Worm (Caenorhabditis elegans): ENCODE data around the gene cup-14.

The cup-14 gene

DNA sequence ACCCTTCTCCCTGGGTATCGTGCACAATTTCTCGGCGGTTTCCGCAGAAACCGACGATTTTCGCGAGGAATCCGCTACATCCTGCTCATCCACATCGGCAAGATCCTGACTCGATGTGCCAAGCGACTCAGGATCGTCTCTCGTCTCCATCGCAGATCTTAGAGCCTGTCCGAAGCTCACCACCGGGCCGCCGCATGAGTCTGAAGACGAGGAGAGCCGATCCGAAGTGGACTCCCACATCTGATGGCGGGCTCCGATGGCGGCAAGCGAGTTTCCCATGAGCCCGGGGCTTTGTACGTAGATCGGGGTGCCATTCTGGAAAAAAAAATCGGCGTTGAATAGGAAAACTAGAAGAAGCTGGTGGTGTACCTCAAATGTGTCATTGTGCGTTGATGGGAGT is 13.7 kb downstream of the cup-14 start:
- TF ChIP-seq bed-2 (GFP tag; IDR thresholded peaks at IDR 0.05) = no peak
- TF ChIP-seq egl-44 (GFP tag; IDR thresholded peaks at IDR 0.05) = no peak
- TF ChIP-seq D2030.7 (GFP tag; IDR thresholded peaks at IDR 0.05) = no peak
- TF ChIP-seq lin-26 (GFP tag; IDR thresholded peaks at IDR 0.05) = 0 out of 2 replicates have a peak, but pooled peaks have one; percentile 29
- TF ChIP-seq ekl-4 (GFP tag; IDR thresholded peaks at IDR 0.05) = no peak
- TF ChIP-seq nhr-179 (tag; optimal IDR thresholded peaks at IDR 0.05) = no peak
- no peak for TF ChIP-seq pbrm-1 (GFP tag; IDR thresholded peaks at IDR 0.05)
- TF ChIP-seq Y95B8A.8 (GFP tag; IDR thresholded peaks at IDR 0.05) = no peak
- no peak for TF ChIP-seq C06A6.2 (GFP tag; conservative IDR thresholded peaks at IDR 0.05)
- no peak for TF ChIP-seq pha-4 (tag; optimal IDR thresholded peaks at IDR 0.05)
- TF ChIP-seq Y53G8AR.9 (GFP tag; conservative IDR thresholded peaks at IDR 0.05) = no peak
- no peak for TF ChIP-seq hmg-20 (GFP tag; IDR thresholded peaks at IDR 0.05)
- peak; percentile 38; the same call in 1 of the 2 replicates for TF ChIP-seq egrh-3 (GFP tag; IDR thresholded peaks at IDR 0.05)
- no peak for TF ChIP-seq F57A8.1 (GFP tag; optimal IDR thresholded peaks at IDR 0.05)
- TF ChIP-seq dox-1 (GFP tag; IDR thresholded peaks at IDR 0.05) = peak; percentile 37; the same call in 1 of the 2 replicates
- TF ChIP-seq let-607 (tag; optimal IDR thresholded peaks at IDR 0.05) = no peak
- no peak for TF ChIP-seq Y56A3A.18 (GFP tag; IDR thresholded peaks at IDR 0.05)
- no peak for TF ChIP-seq chd-7 (tag; optimal IDR thresholded peaks at IDR 0.05)
- no peak for TF ChIP-seq bed-1 (GFP tag; IDR thresholded peaks at IDR 0.05)
- TF ChIP-seq repo-1 (tag; optimal IDR thresholded peaks at IDR 0.05) = no peak
- peak; percentile 89 for TF ChIP-seq zfh-2 (GFP tag; conservative IDR thresholded peaks at IDR 0.05)
- no peak for TF ChIP-seq K11D2.4 (GFP tag; IDR thresholded peaks at IDR 0.05)
- TF ChIP-seq F33H1.4 (GFP tag; IDR thresholded peaks at IDR 0.05) = no peak
- TF ChIP-seq attf-6 (GFP tag; IDR thresholded peaks at IDR 0.05) = no peak
- TF ChIP-seq F57C9.4 (tag; optimal IDR thresholded peaks at IDR 0.05) = no peak
- TF ChIP-seq attf-5 (GFP tag; optimal IDR thresholded peaks at IDR 0.05) = no peak
- TF ChIP-seq ztf-6 (GFP tag; IDR thresholded peaks at IDR 0.05) = no peak
- no peak for TF ChIP-seq rcor-1 (GFP tag; IDR thresholded peaks at IDR 0.05)

DNA sequence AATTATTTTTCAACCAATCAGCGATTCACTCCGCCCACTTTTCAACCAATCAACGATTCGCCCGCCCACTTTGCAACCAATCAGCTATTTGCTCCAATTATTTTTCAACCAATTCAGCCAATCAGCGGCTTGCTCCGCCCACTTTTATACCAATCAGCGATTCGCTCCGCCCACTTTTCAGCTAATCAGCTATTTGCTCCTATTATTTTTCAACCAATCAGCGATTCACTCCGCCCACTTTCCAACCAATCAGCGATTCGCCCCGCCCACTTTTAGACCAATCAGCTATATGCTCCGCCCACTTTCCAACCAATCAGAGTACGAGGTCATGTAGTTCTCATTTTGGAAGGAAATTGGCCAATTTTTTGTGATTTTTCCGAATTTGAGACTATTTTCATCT is 16.7 kb downstream of the cup-14 start:
- TF ChIP-seq nfyb-1 (GFP tag; IDR thresholded peaks at IDR 0.05) = peak; percentile 97
- TF ChIP-seq nfya-2 (GFP tag; IDR thresholded peaks at IDR 0.05) = 0 out of 2 replicates have a peak, but pooled peaks have one; percentile 28
- no peak for TF ChIP-seq sdz-38 (tag; optimal IDR thresholded peaks at IDR 0.05)
- TF ChIP-seq F39B2.1 (GFP tag; IDR thresholded peaks at IDR 0.05) = no peak

DNA sequence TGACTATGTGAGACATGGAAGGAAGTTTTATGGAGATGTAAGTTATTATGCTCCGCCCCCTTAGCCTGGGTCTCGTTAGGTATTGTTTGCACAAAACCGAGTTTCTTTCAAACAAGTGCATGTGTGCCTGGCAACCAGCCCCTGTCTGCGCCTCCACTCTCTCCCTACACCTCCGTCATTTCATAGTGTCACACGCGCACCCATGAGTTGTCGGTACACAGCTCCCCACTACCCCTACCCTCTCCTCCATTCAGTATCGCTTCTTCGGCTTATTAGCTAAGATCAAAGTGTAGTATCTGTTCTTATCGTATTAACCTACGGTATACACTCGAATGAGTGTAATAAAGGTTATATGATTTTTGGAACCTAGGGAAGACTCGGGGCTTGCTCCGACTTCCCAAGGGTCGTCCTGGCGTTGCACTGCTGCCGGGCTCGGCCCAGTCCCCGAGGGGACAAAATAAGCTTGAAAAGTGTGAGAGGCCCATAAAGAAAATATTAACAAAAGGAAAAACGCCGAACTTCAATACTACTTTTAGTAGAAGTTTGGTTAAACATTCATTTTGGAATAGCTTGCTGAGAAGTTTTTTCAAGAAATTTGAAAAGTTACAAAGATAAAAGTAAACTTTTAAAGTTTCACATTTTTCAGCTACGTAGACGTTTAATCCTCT is 19.4 kb downstream of the cup-14 start:
- TF ChIP-seq rcor-1 (GFP tag; IDR thresholded peaks at IDR 0.05) = 0 out of 2 replicates have a peak, but pooled peaks have one; percentile 25
- TF ChIP-seq lsl-1 (GFP tag; optimal IDR thresholded peaks at IDR 0.05) = peak; percentile 61
- peak; percentile 69 for TF ChIP-seq pbrm-1 (GFP tag; IDR thresholded peaks at IDR 0.05)
- TF ChIP-seq lin-40 (tag; optimal IDR thresholded peaks at IDR 0.05) = peak; percentile 26
- peak; percentile 2 for TF ChIP-seq nhr-80 (tag; optimal IDR thresholded peaks at IDR 0.05)
- peak; percentile 69; the same call in 1 of the 2 replicates for TF ChIP-seq nfyb-1 (GFP tag; IDR thresholded peaks at IDR 0.05)
- 0 out of 2 replicates have a peak, but pooled peaks have one; percentile 67 for TF ChIP-seq Y53G8AR.9 (GFP tag; conservative IDR thresholded peaks at IDR 0.05)
- peak; percentile 93 for TF ChIP-seq lin-26 (GFP tag; IDR thresholded peaks at IDR 0.05)
- peak; percentile 13 for TF ChIP-seq lin-54 (GFP tag; optimal IDR thresholded peaks at IDR 0.05)
- TF ChIP-seq ekl-4 (GFP tag; IDR thresholded peaks at IDR 0.05) = peak; percentile 57; the same call in 1 of the 2 replicates
- TF ChIP-seq snpc-4 (GFP tag; optimal IDR thresholded peaks at IDR 0.05) = peak; percentile 84
- TF ChIP-seq snpc-4 (tag; optimal IDR thresholded peaks at IDR 0.05) = peak; percentile 54 to 97 (median 93)
- TF ChIP-seq aptf-2 (GFP tag; conservative IDR thresholded peaks at IDR 0.05) = peak; percentile 93
- TF ChIP-seq mcd-1 (GFP tag; IDR thresholded peaks at IDR 0.05) = peak; percentile 55
- TF ChIP-seq ZK185.1 (tag; optimal IDR thresholded peaks at IDR 0.05; ENCODE audit: poor library complexity, severe bottlenecking) = peak; percentile 13
- TF ChIP-seq die-1 (tag; optimal IDR thresholded peaks at IDR 0.05) = peak; percentile 18
- TF ChIP-seq madf-6 (GFP tag; IDR thresholded peaks at IDR 0.05) = peak; percentile 47; the same call in 1 of the 2 replicates
- TF ChIP-seq snpc-1.1 (tag; optimal IDR thresholded peaks at IDR 0.05; ENCODE audit: insufficient read depth) = peak; percentile 87
- peak; percentile 70 for TF ChIP-seq F49E8.2 (tag; optimal IDR thresholded peaks at IDR 0.05; ENCODE audit: insufficient read depth)
